Fruit fly (Drosophila melanogaster) whole organism, prepupa: ENCODE measurements around the gene Psa.

ENCODE experiments used
- Blimp-1 ChIP-seq: fragments of 200-800 bp; sonication (Bioruptor generic); optimal IDR thresholded peaks from 3 replicates; lab custom pipeline; 2017; ENCODE audit warnings: missing biosample characterization, missing genetic modification characterization, mild to moderate bottlenecking, moderate library complexity, missing genetic modification reagents
- CG10631 ChIP-seq: fragments of 200-800 bp; sonication (Bioruptor generic); optimal IDR thresholded peaks from 2 replicates; lab custom pipeline; 2016; ENCODE audit warnings: missing biosample characterization, missing genetic modification characterization
- CG10669 ChIP-seq: fragments of 200-800 bp; sonication (Bioruptor generic); optimal IDR thresholded peaks from 3 replicates; lab custom pipeline; 2018; ENCODE audit warnings: missing biosample characterization, mild to moderate bottlenecking, missing genetic modification characterization, moderate library complexity
- CG11294 ChIP-seq: fragments of 200-800 bp; sonication (Bioruptor generic); IDR thresholded peaks from 2 replicates; pipeline ENCODE4 v1.3.6; 2022; ENCODE audit warnings: missing biosample characterization, missing genetic modification characterization
- CG11762 ChIP-seq: fragments of 200-800 bp; sonication (Bioruptor generic); optimal IDR thresholded peaks from 3 replicates; lab custom pipeline; 2016; ENCODE audit warnings: missing biosample characterization, missing genetic modification characterization; ENCODE audit not compliant: insufficient read depth
- CG11902 ChIP-seq: fragments of 200-800 bp; sonication (Bioruptor generic); optimal IDR thresholded peaks from 3 replicates; lab custom pipeline; 2016; ENCODE audit warnings: missing biosample characterization, missing genetic modification characterization
- CG15336 ChIP-seq: fragments of 200-800 bp; sonication (Bioruptor generic); IDR thresholded peaks from 2 replicates; pipeline ENCODE4 v1.3.6; 2022; ENCODE audit warnings: missing biosample characterization, missing genetic modification characterization
- CG1621 ChIP-seq: fragments of 200-800 bp; sonication (Bioruptor generic); optimal IDR thresholded peaks from 3 replicates; lab custom pipeline; 2018; ENCODE audit warnings: missing biosample characterization, mild to moderate bottlenecking, missing genetic modification characterization
- CG16779 ChIP-seq: fragments of 200-800 bp; sonication (Bioruptor generic); optimal IDR thresholded peaks from 3 replicates; lab custom pipeline; 2017; ENCODE audit warnings: missing biosample characterization, mild to moderate bottlenecking, missing genetic modification characterization
- CG3032 ChIP-seq: fragments of 200-800 bp; optimal IDR thresholded peaks from 2 replicates; lab custom pipeline; 2019; ENCODE audit warnings: missing biosample characterization, mild to moderate bottlenecking, missing genetic modification characterization, moderate library complexity
- CG31627 ChIP-seq: fragments of 200-800 bp; sonication (Bioruptor generic); optimal IDR thresholded peaks from 3 replicates; lab custom pipeline; 2016; ENCODE audit warnings: missing biosample characterization, missing genetic modification characterization
- CG32006 ChIP-seq: fragments of 200-800 bp; sonication (Bioruptor generic); optimal IDR thresholded peaks from 3 replicates; lab custom pipeline; 2017; ENCODE audit warnings: missing biosample characterization, mild to moderate bottlenecking, missing genetic modification characterization
- CG34406 ChIP-seq: fragments of 200-800 bp; sonication (Bioruptor generic); optimal IDR thresholded peaks from 3 replicates; lab custom pipeline; 2016; ENCODE audit warnings: missing biosample characterization, missing genetic modification characterization
- CG3919 ChIP-seq: fragments of 200-800 bp; sonication (Bioruptor generic); optimal IDR thresholded peaks from 3 replicates; lab custom pipeline; 2016; ENCODE audit warnings: missing biosample characterization, missing genetic modification characterization
- CG6163 ChIP-seq: fragments of 200-800 bp; sonication (Bioruptor generic); IDR thresholded peaks from 3 replicates; pipeline ENCODE4 v1.3.6; 2022; ENCODE audit warnings: missing biosample characterization, missing genetic modification characterization
- CG6276 ChIP-seq: fragments of 200-800 bp; sonication (Bioruptor generic); optimal IDR thresholded peaks from 2 replicates; lab custom pipeline; 2017; ENCODE audit warnings: missing biosample characterization, mild to moderate bottlenecking, missing genetic modification characterization
- CG6792 ChIP-seq: fragments of 200-800 bp; sonication (Bioruptor generic); optimal IDR thresholded peaks from 3 replicates; lab custom pipeline; 2016; ENCODE audit warnings: missing biosample characterization, missing genetic modification characterization
- CG6808 ChIP-seq: fragments of 200-800 bp; sonication (Bioruptor generic); optimal IDR thresholded peaks from 3 replicates; lab custom pipeline; 2017; ENCODE audit warnings: missing biosample characterization, missing genetic modification characterization, mild to moderate bottlenecking, moderate library complexity, missing genetic modification reagents
- CG6854 ChIP-seq: fragments of 200-800 bp; sonication (Bioruptor generic); optimal IDR thresholded peaks from 2 replicates; lab custom pipeline; 2017; ENCODE audit warnings: missing biosample characterization, mild to moderate bottlenecking, missing genetic modification characterization
- CG7368 ChIP-seq: fragments of 200-800 bp; sonication (Bioruptor generic); optimal IDR thresholded peaks from 3 replicates; lab custom pipeline; 2016; ENCODE audit warnings: missing biosample characterization, missing genetic modification characterization
- CG8119 ChIP-seq: fragments of 200-800 bp; sonication (Bioruptor generic); IDR thresholded peaks from 3 replicates; pipeline ENCODE4 v1.3.6; 2022; ENCODE audit warnings: missing biosample characterization, missing genetic modification characterization
- CG8632 ChIP-seq: fragments of 200-800 bp; sonication (Bioruptor generic); optimal IDR thresholded peaks from 3 replicates; lab custom pipeline; 2016; ENCODE audit warnings: missing biosample characterization, missing genetic modification characterization
- CG9139 ChIP-seq: fragments of 200-800 bp; sonication (Bioruptor generic); optimal IDR thresholded peaks from 3 replicates; lab custom pipeline; 2017; ENCODE audit warnings: missing biosample characterization, mild to moderate bottlenecking, missing genetic modification characterization
- Eip78C ChIP-seq: fragments of 200-800 bp; sonication (Bioruptor generic); peaks from one replicate; lab custom pipeline; 2016; ENCODE audit warnings: missing biosample characterization, missing genetic modification characterization
- Eip93F ChIP-seq: fragments of 200-800 bp; sonication (Bioruptor generic); optimal IDR thresholded peaks from 2 replicates; lab custom pipeline; 2016; ENCODE audit warnings: missing biosample characterization, mild to moderate bottlenecking, missing genetic modification characterization
- Ets96B ChIP-seq: fragments of 200-800 bp; optimal IDR thresholded peaks from 2 replicates; lab custom pipeline; 2019; ENCODE audit warnings: missing biosample characterization, mild to moderate bottlenecking, missing genetic modification characterization, moderate library complexity
- Gug ChIP-seq: fragments of 200-800 bp; sonication (Bioruptor generic); IDR thresholded peaks from 2 replicates; pipeline ENCODE4 v1.3.6; 2022; ENCODE audit warnings: missing biosample characterization, missing genetic modification characterization
- Hr38 ChIP-seq: sonication (Bioruptor generic); optimal IDR thresholded peaks from 2 replicates; lab custom pipeline; 2016; ENCODE audit warnings: missing biosample characterization, missing genetic modification characterization
- Hr4 ChIP-seq: fragments of 200-800 bp; sonication (Bioruptor generic); optimal IDR thresholded peaks from 3 replicates; lab custom pipeline; 2016; ENCODE audit warnings: missing biosample characterization, missing genetic modification characterization
- Met ChIP-seq: fragments of 200-800 bp; sonication (Bioruptor generic); optimal IDR thresholded peaks from 3 replicates; lab custom pipeline; 2016; ENCODE audit warnings: missing biosample characterization, missing genetic modification characterization
- OdsH ChIP-seq: fragments of 200-800 bp; sonication (Bioruptor generic); optimal IDR thresholded peaks from 3 replicates; lab custom pipeline; 2016; ENCODE audit warnings: missing biosample characterization, missing genetic modification characterization
- Smox ChIP-seq: fragments of 200-800 bp; sonication (Bioruptor generic); optimal IDR thresholded peaks from 3 replicates; lab custom pipeline; 2016; ENCODE audit warnings: missing biosample characterization, missing genetic modification characterization
- Sox102F ChIP-seq: fragments of 200-800 bp; sonication (Bioruptor generic); optimal IDR thresholded peaks from 2 replicates; lab custom pipeline; 2016; ENCODE audit warnings: missing biosample characterization, mild to moderate bottlenecking, missing genetic modification characterization
- Sox14 ChIP-seq: fragments of 200-800 bp; sonication (Bioruptor generic); optimal IDR thresholded peaks from 3 replicates; lab custom pipeline; 2016; ENCODE audit warnings: missing biosample characterization, missing genetic modification characterization
- Sox15 ChIP-seq: fragments of 200-800 bp; sonication (Bioruptor generic); optimal IDR thresholded peaks from 3 replicates; lab custom pipeline; 2016; ENCODE audit warnings: missing biosample characterization, missing genetic modification characterization
- achi ChIP-seq: fragments of 200-800 bp; sonication (Bioruptor generic); optimal IDR thresholded peaks from 3 replicates; lab custom pipeline; 2016; ENCODE audit warnings: missing biosample characterization, missing genetic modification characterization
- acj6 ChIP-seq: fragments of 200-800 bp; sonication (Bioruptor generic); optimal IDR thresholded peaks from 3 replicates; lab custom pipeline; 2016; ENCODE audit warnings: missing biosample characterization, missing genetic modification characterization
- cyc ChIP-seq: fragments of 200-800 bp; sonication (Bioruptor generic); optimal IDR thresholded peaks from 3 replicates; lab custom pipeline; 2016; ENCODE audit warnings: missing biosample characterization, missing genetic modification characterization
- dac ChIP-seq: fragments of 200-800 bp; sonication (Bioruptor generic); optimal IDR thresholded peaks from 2 replicates; lab custom pipeline; 2017; ENCODE audit warnings: missing biosample characterization, mild to moderate bottlenecking, missing genetic modification characterization
- dsx ChIP-seq: fragments of 200-800 bp; optimal IDR thresholded peaks from 3 replicates; lab custom pipeline; 2019; ENCODE audit warnings: missing biosample characterization, mild to moderate bottlenecking, missing genetic modification characterization, moderate library complexity; ENCODE audit not compliant: poor library complexity, severe bottlenecking
- eg ChIP-seq: fragments of 200-800 bp; sonication (Bioruptor generic); IDR thresholded peaks from 3 replicates; pipeline ENCODE4 v1.3.6; 2022; ENCODE audit warnings: missing biosample characterization, missing genetic modification characterization
- esn ChIP-seq: fragments of 200-800 bp; sonication (Bioruptor generic); optimal IDR thresholded peaks from 2 replicates; lab custom pipeline; 2016; ENCODE audit warnings: missing biosample characterization, mild to moderate bottlenecking, missing genetic modification characterization, moderate library complexity
- fd59A ChIP-seq: fragments of 200-800 bp; sonication (Bioruptor generic); optimal IDR thresholded peaks from 2 replicates; lab custom pipeline; 2017; ENCODE audit warnings: missing biosample characterization, mild to moderate bottlenecking, missing genetic modification characterization, missing genetic modification reagents
- fd85E ChIP-seq: fragments of 200-800 bp; sonication (Bioruptor generic); optimal IDR thresholded peaks from 3 replicates; lab custom pipeline; 2016; ENCODE audit warnings: missing biosample characterization, missing genetic modification characterization
- fkh ChIP-seq: fragments of 200-800 bp; sonication (Bioruptor generic); optimal IDR thresholded peaks from 3 replicates; lab custom pipeline; 2017; ENCODE audit warnings: missing biosample characterization, mild to moderate bottlenecking, missing genetic modification characterization, moderate library complexity
- lz ChIP-seq: fragments of 200-800 bp; sonication (Bioruptor generic); optimal IDR thresholded peaks from 3 replicates; lab custom pipeline; 2016; ENCODE audit warnings: missing biosample characterization, missing genetic modification characterization
- pdm3 ChIP-seq: fragments of 200-800 bp; sonication (Bioruptor generic); optimal IDR thresholded peaks from 3 replicates; lab custom pipeline; 2016; ENCODE audit warnings: missing biosample characterization, missing genetic modification characterization
- spab ChIP-seq: fragments of 200-800 bp; sonication (Bioruptor generic); optimal IDR thresholded peaks from 2 replicates; lab custom pipeline; 2017; ENCODE audit warnings: missing biosample characterization, mild to moderate bottlenecking, missing genetic modification characterization, missing genetic modification reagents
- ss ChIP-seq, 2 experiments: fragments of 200-800 bp; sonication (Bioruptor generic); optimal IDR thresholded peaks; 2 replicates in 1 of 2; 3 replicates in 1 of 2; lab custom pipeline; 2017 to 2018; ENCODE audit warnings: mild to moderate bottlenecking in 2 of 2, missing biosample characterization in 2 of 2, missing genetic modification characterization in 2 of 2, moderate library complexity in 1 of 2
- svp ChIP-seq: fragments of 200-800 bp; sonication (Bioruptor generic); peaks from one replicate; lab custom pipeline; 2016; ENCODE audit warnings: missing biosample characterization, missing genetic modification characterization
- topi ChIP-seq: fragments of 200-800 bp; sonication (Bioruptor generic); optimal IDR thresholded peaks from 3 replicates; lab custom pipeline; 2016; ENCODE audit warnings: missing biosample characterization, missing genetic modification characterization
- vri ChIP-seq: fragments of 200-800 bp; sonication (Bioruptor generic); optimal IDR thresholded peaks from 3 replicates; lab custom pipeline; 2016; ENCODE audit warnings: missing biosample characterization, mild to moderate bottlenecking, missing genetic modification characterization

Psa gene

DNA sequence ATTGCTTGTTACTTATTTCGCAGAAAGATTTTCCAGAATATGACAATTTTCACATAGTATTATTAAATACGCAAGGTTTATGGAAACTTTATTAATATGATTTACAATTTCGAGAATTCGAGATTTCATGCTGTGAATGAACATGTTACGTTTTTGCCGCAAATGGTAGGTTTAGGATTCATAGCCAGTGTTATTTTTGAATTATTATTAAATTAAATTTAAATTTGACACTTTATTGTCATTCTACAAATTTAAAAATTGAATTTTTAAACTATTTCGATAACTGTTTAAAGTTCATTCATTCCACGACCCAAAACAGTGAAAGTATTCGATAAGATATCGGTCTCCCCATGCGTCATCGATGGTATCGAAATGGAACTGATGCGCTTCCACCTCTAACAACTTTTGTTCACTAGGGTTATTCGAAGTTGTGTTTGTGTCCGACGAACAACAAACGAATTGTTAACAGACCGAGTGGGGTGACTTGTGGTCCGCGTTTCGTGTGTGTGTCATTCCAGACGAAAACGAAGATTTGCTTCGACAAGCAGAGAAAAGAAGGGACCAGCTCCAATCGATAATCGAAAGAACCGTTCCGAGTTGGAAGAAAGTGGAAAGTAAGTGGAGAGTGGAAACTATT, 43.2 kb downstream of the Psa start, which contains the start of the genes CG32313 and Pcyt1:
Gene CG32313, minus strand, starts transcription at position 51 of the 637 bp plus-strand sequence.
Gene Pcyt1, plus strand, starts transcription at position 400 of the 637 bp plus-strand sequence.
- no peak for TF ChIP-seq vri (GFP tag; lab: Kevin White, UChicago)
- TF ChIP-seq Blimp-1 (GFP tag; lab: Kevin White, UChicago) = no peak
- TF ChIP-seq CG9139 (GFP tag; lab: Kevin White, UChicago) = no peak
- no peak for TF ChIP-seq CG1621 (tag; lab: Kevin White, UChicago)
- peak; percentile 24 for TF ChIP-seq esn (GFP tag; lab: Kevin White, UChicago)
- no peak for TF ChIP-seq Ets96B (tag; lab: Kevin White, UChicago)
- TF ChIP-seq cyc (GFP tag; lab: Kevin White, UChicago) = no peak
- TF ChIP-seq CG3919 (GFP tag; lab: Kevin White, UChicago) = no peak
- TF ChIP-seq CG6854 (GFP tag; lab: Kevin White, UChicago) = peak; percentile 46
- no peak for TF ChIP-seq OdsH (GFP tag; lab: Kevin White, UChicago)
- TF ChIP-seq acj6 (GFP tag; lab: Kevin White, UChicago) = no peak
- TF ChIP-seq Eip78C (GFP tag; lab: Kevin White, UChicago) = peak; percentile 67
- no peak for TF ChIP-seq CG3032 (tag; lab: Kevin White, UChicago)
- TF ChIP-seq Gug (GFP tag; lab: Robert Waterston, UW) = no peak
- no peak for TF ChIP-seq Smox (GFP tag; lab: Kevin White, UChicago)
- TF ChIP-seq CG6163 (GFP tag; lab: Robert Waterston, UW) = no peak
- TF ChIP-seq CG34406 (GFP tag; lab: Kevin White, UChicago) = no peak
- TF ChIP-seq Eip93F (GFP tag; lab: Kevin White, UChicago) = peak; percentile 31
- peak; percentile 28 for TF ChIP-seq Sox14 (GFP tag; lab: Kevin White, UChicago)
- TF ChIP-seq CG7368 (GFP tag; lab: Kevin White, UChicago) = no peak
- no peak for TF ChIP-seq fd85E (GFP tag; lab: Kevin White, UChicago)
- TF ChIP-seq CG10669 = no peak
- no peak for TF ChIP-seq lz (GFP tag; lab: Kevin White, UChicago)
- no peak for TF ChIP-seq ss (GFP tag; optimal IDR thresholded peaks at IDR 0.05; lab: Kevin White, UChicago)
- no peak for TF ChIP-seq fd59A (GFP tag; lab: Kevin White, UChicago)
- no peak for TF ChIP-seq Met
- no peak for TF ChIP-seq CG10631 (GFP tag; lab: Kevin White, UChicago)
- TF ChIP-seq CG6276 = no peak
- no peak for TF ChIP-seq topi
- no peak for TF ChIP-seq Sox15 (GFP tag; lab: Kevin White, UChicago)
- no peak for TF ChIP-seq CG8632
- no peak for TF ChIP-seq fkh (GFP tag; lab: Kevin White, UChicago)
- no peak for TF ChIP-seq dac (GFP tag; lab: Kevin White, UChicago)
- no peak for TF ChIP-seq Hr4 (GFP tag; lab: Kevin White, UChicago)
- no peak for TF ChIP-seq spab
- no peak for TF ChIP-seq CG11294 (GFP tag; lab: Robert Waterston, UW)
- no peak for TF ChIP-seq Hr38 (GFP tag; lab: Kevin White, UChicago)
- TF ChIP-seq Sox102F (GFP tag; lab: Kevin White, UChicago) = peak; percentile 15
- no peak for TF ChIP-seq achi
- no peak for TF ChIP-seq dsx (GFP tag; lab: Kevin White, UChicago)
- TF ChIP-seq CG15336 (GFP tag; lab: Robert Waterston, UW) = no peak
- peak; percentile 79 for TF ChIP-seq svp (GFP tag; lab: Kevin White, UChicago)
- no peak for TF ChIP-seq CG8119 (GFP tag; lab: Robert Waterston, UW)
- no peak for TF ChIP-seq pdm3 (GFP tag; lab: Kevin White, UChicago)
- no peak for TF ChIP-seq CG11762 (GFP tag; lab: Kevin White, UChicago)
- TF ChIP-seq CG16779 (tag; lab: Kevin White, UChicago) = no peak
- no peak for TF ChIP-seq CG32006
- TF ChIP-seq CG11902 (GFP tag; lab: Kevin White, UChicago) = no peak
- no peak for TF ChIP-seq CG6792 (GFP tag; lab: Kevin White, UChicago)
- no peak for TF ChIP-seq CG31627 (GFP tag; lab: Kevin White, UChicago)
- no peak for TF ChIP-seq CG6808 (GFP tag; lab: Kevin White, UChicago)
- TF ChIP-seq eg (GFP tag; lab: Robert Waterston, UW) = no peak
